Worm (Caenorhabditis elegans) whole organism, dauer: ENCODE measurements around the gene atfs-1.

Experiments
- unc-62 ChIP-seq: sonication (generic microtip); optimal IDR thresholded peaks from 2 replicates; lab custom pipeline; 2017; ENCODE audit warnings: missing biosample characterization, missing genetic modification reagents, missing genetic modification characterization

The atfs-1 gene

ce11 chrV:14243904-14244303 lies 50.4 kb downstream of the atfs-1 start, which contains the start of gene sre-7:
Gene sre-7, plus strand, starts transcription at chrV:14244204.
- TF ChIP-seq unc-62 (GFP tag; lab: Kevin White, UChicago), result no peak

ce11 chrV:14246761-14247160 lies 53.3 kb downstream of the atfs-1 start, which contains the start of gene K02E11.3:
Gene K02E11.3, minus strand, starts transcription at chrV:14246861.
- TF ChIP-seq unc-62 (GFP tag; lab: Kevin White, UChicago), result no peak
